Fruit fly (Drosophila melanogaster) whole organism, embryonic: ENCODE measurements around the gene twe.

Experiments
- Atf3 ChIP-seq: fragments of 200-800 bp; sonication (Bioruptor generic); optimal IDR thresholded peaks from 3 replicates; lab custom pipeline; 2016; ENCODE audit warnings: missing biosample characterization, missing genetic modification characterization
- CG10147 ChIP-seq: fragments of 200-800 bp; sonication (Bioruptor generic); optimal IDR thresholded peaks from 2 replicates; lab custom pipeline; 2019; ENCODE audit warnings: missing biosample characterization, mild to moderate bottlenecking, missing genetic modification characterization, moderate library complexity
- CG10462 ChIP-seq: fragments of 200-800 bp; sonication (Bioruptor generic); optimal IDR thresholded peaks from 2 replicates; lab custom pipeline; 2016; ENCODE audit warnings: missing biosample characterization, missing genetic modification characterization
- CG11247 ChIP-seq: fragments of 200-800 bp; sonication (Bioruptor generic); IDR thresholded peaks from 2 replicates; pipeline ENCODE4 v1.3.6; 2022; ENCODE audit warnings: missing biosample characterization, missing genetic modification characterization
- CG11696 ChIP-seq: fragments of 200-800 bp; sonication (Bioruptor generic); IDR thresholded peaks from 2 replicates; pipeline ENCODE4 v1.3.6; 2022; ENCODE audit warnings: missing biosample characterization, missing genetic modification characterization
- CG12155 ChIP-seq: fragments of 200-800 bp; sonication (Bioruptor generic); optimal IDR thresholded peaks from 3 replicates; lab custom pipeline; 2016; ENCODE audit warnings: missing biosample characterization, missing genetic modification characterization
- CG12769 ChIP-seq: fragments of 200-800 bp; sonication (Bioruptor generic); optimal IDR thresholded peaks from 2 replicates; lab custom pipeline; 2019; ENCODE audit warnings: missing biosample characterization, mild to moderate bottlenecking, missing genetic modification characterization, moderate library complexity
- CG17385 ChIP-seq: fragments of 200-800 bp; sonication (Bioruptor generic); optimal IDR thresholded peaks from 3 replicates; lab custom pipeline; 2018; ENCODE audit warnings: missing biosample characterization, mild to moderate bottlenecking, missing genetic modification characterization
- CG2199 ChIP-seq: fragments of 200-800 bp; sonication (Bioruptor generic); IDR thresholded peaks from 3 replicates; pipeline ENCODE4 v1.3.6; 2022; ENCODE audit warnings: missing biosample characterization, missing genetic modification characterization
- CG3281 ChIP-seq: fragments of 200-800 bp; sonication (Bioruptor generic); optimal IDR thresholded peaks from 3 replicates; lab custom pipeline; 2017; ENCODE audit warnings: missing biosample characterization, mild to moderate bottlenecking, missing genetic modification characterization
- CG34376 ChIP-seq: fragments of 200-800 bp; sonication (Bioruptor generic); optimal IDR thresholded peaks from 2 replicates; lab custom pipeline; 2018; ENCODE audit warnings: missing biosample characterization, mild to moderate bottlenecking, missing genetic modification characterization
- CG4617 ChIP-seq: fragments of 200-800 bp; sonication (Bioruptor generic); optimal IDR thresholded peaks from 3 replicates; lab custom pipeline; 2016; ENCODE audit warnings: missing biosample characterization, missing genetic modification characterization, borderline replicate concordance
- CG6272 ChIP-seq: fragments of 200-800 bp; sonication (Bioruptor generic); IDR thresholded peaks from 2 replicates; pipeline ENCODE4 v1.3.6; 2022; ENCODE audit warnings: missing biosample characterization, missing genetic modification characterization
- CG8281 ChIP-seq: fragments of 200-800 bp; sonication (Bioruptor generic); optimal IDR thresholded peaks from 2 replicates; lab custom pipeline; 2018; ENCODE audit warnings: missing biosample characterization, mild to moderate bottlenecking, missing genetic modification characterization, moderate library complexity
- CG8290 ChIP-seq, 3 experiments: fragments of 200-800 bp; sonication (Bioruptor generic); optimal IDR thresholded peaks; 2 replicates each; lab custom pipeline; 2016 to 2019; ENCODE audit warnings: missing biosample characterization in 3 of 3, missing genetic modification characterization in 3 of 3, mild to moderate bottlenecking in 2 of 3, moderate library complexity in 1 of 3
- CG9437 ChIP-seq: fragments of 200-800 bp; sonication (Bioruptor generic); optimal IDR thresholded peaks from 2 replicates; lab custom pipeline; 2018; ENCODE audit warnings: missing biosample characterization, mild to moderate bottlenecking, missing genetic modification characterization
- CHES-1-like ChIP-seq: fragments of 200-800 bp; sonication (Bioruptor generic); optimal IDR thresholded peaks from 2 replicates; lab custom pipeline; 2016; ENCODE audit warnings: missing biosample characterization, missing genetic modification characterization
- Chrac-16 ChIP-seq: fragments of 200-800 bp; sonication (Bioruptor generic); optimal IDR thresholded peaks from 3 replicates; lab custom pipeline; 2016; ENCODE audit warnings: missing biosample characterization, missing genetic modification characterization
- CrebB ChIP-seq: fragments of 200-800 bp; sonication (Bioruptor generic); optimal IDR thresholded peaks from 3 replicates; lab custom pipeline; 2018; ENCODE audit warnings: missing biosample characterization, mild to moderate bottlenecking, missing genetic modification characterization
- D19B ChIP-seq: fragments of 200-800 bp; sonication (Bioruptor generic); optimal IDR thresholded peaks from 2 replicates; lab custom pipeline; 2017; ENCODE audit warnings: missing biosample characterization, mild to moderate bottlenecking, missing genetic modification characterization
- Dref ChIP-seq: fragments of 200-800 bp; sonication (Bioruptor generic); IDR thresholded peaks from 2 replicates; pipeline ENCODE4 v1.3.6; 2022; ENCODE audit warnings: missing biosample characterization, missing genetic modification characterization
- Ets97D ChIP-seq: fragments of 200-800 bp; sonication (Bioruptor generic); optimal IDR thresholded peaks from 3 replicates; lab custom pipeline; 2016; ENCODE audit warnings: missing biosample characterization, missing genetic modification characterization
- HLH54F ChIP-seq: fragments of 200-800 bp; sonication (Bioruptor generic); optimal IDR thresholded peaks from 3 replicates; lab custom pipeline; 2016; ENCODE audit warnings: missing biosample characterization, missing genetic modification characterization
- Hey ChIP-seq: fragments of 200-800 bp; sonication (Bioruptor generic); optimal IDR thresholded peaks from 3 replicates; lab custom pipeline; 2018; ENCODE audit warnings: missing biosample characterization, mild to moderate bottlenecking, missing genetic modification characterization
- HmgD ChIP-seq: fragments of 200-800 bp; sonication (Bioruptor generic); optimal IDR thresholded peaks from 3 replicates; lab custom pipeline; 2016; ENCODE audit warnings: missing biosample characterization, missing genetic modification characterization
- Jarid2 ChIP-seq: fragments of 200-800 bp; sonication (Bioruptor generic); optimal IDR thresholded peaks from 3 replicates; lab custom pipeline; 2017; ENCODE audit warnings: mild to moderate bottlenecking, missing biosample characterization, missing genetic modification reagents, missing genetic modification characterization
- Lim3 ChIP-seq: fragments of 200-800 bp; sonication (Bioruptor generic); IDR thresholded peaks from 2 replicates; pipeline ENCODE4 v1.3.6; 2022; ENCODE audit warnings: missing biosample characterization, missing genetic modification characterization
- Mes4 ChIP-seq: fragments of 200-800 bp; sonication (Bioruptor generic); optimal IDR thresholded peaks from 2 replicates; lab custom pipeline; 2016; ENCODE audit warnings: missing biosample characterization, missing genetic modification characterization
- NC2α ChIP-seq: fragments of 200-800 bp; sonication (Bioruptor generic); optimal IDR thresholded peaks from 2 replicates; lab custom pipeline; 2016; ENCODE audit warnings: missing biosample characterization, missing genetic modification characterization
- Oli ChIP-seq: fragments of 200-800 bp; sonication (Bioruptor generic); optimal IDR thresholded peaks from 2 replicates; lab custom pipeline; 2018; ENCODE audit warnings: missing biosample characterization, mild to moderate bottlenecking, missing genetic modification characterization, moderate library complexity
- Stat92E ChIP-seq, 3 experiments: fragments of >200 bp in 2 of 3; fragments of 200-800 bp in 1 of 3; sonication (Bioruptor generic) in 1 of 3; optimal IDR thresholded peaks; 2 replicates each; lab custom pipeline; 2017 to 2019; ENCODE audit warnings: missing biosample characterization in 3 of 3, missing genetic modification characterization in 3 of 3, mild to moderate bottlenecking in 1 of 3, moderate library complexity in 1 of 3
- az2 ChIP-seq: fragments of 200-800 bp; sonication (Bioruptor generic); optimal IDR thresholded peaks from 3 replicates; lab custom pipeline; 2016; ENCODE audit warnings: missing biosample characterization, missing genetic modification characterization
- cg ChIP-seq: fragments of 200-800 bp; sonication (Bioruptor generic); optimal IDR thresholded peaks from 3 replicates; lab custom pipeline; 2019; ENCODE audit warnings: missing biosample characterization, mild to moderate bottlenecking, missing genetic modification characterization, moderate library complexity
- dati ChIP-seq: fragments of 200-800 bp; sonication (Bioruptor generic); IDR thresholded peaks from 2 replicates; pipeline ENCODE4 v1.3.6; 2022; ENCODE audit warnings: missing biosample characterization, missing genetic modification characterization
- dysf ChIP-seq: fragments of 200-800 bp; sonication (Bioruptor generic); IDR thresholded peaks from 3 replicates; pipeline ENCODE4 v1.3.6; 2022; ENCODE audit warnings: missing biosample characterization, missing genetic modification characterization
- fd102C ChIP-seq: fragments of 200-800 bp; sonication (Bioruptor generic); optimal IDR thresholded peaks from 2 replicates; lab custom pipeline; 2018; ENCODE audit warnings: missing biosample characterization, mild to moderate bottlenecking, missing genetic modification characterization, moderate library complexity
- fru ChIP-seq: fragments of >200 bp; optimal IDR thresholded peaks from 2 replicates; lab custom pipeline; 2017
- gro ChIP-seq: fragments of 200-800 bp; sonication (Bioruptor generic); optimal IDR thresholded peaks from 2 replicates; lab custom pipeline; 2016; ENCODE audit warnings: missing biosample characterization, missing genetic modification characterization
- gt ChIP-seq: fragments of 200-800 bp; sonication (Bioruptor generic); IDR thresholded peaks from 2 replicates; pipeline ENCODE4 v1.3.6; 2022; ENCODE audit warnings: missing biosample characterization, missing genetic modification characterization
- insv ChIP-seq, 2 experiments: fragments of 200-800 bp; sonication (Bioruptor generic); optimal IDR thresholded peaks; 3 replicates each; lab custom pipeline; 2016 to 2018; ENCODE audit warnings: missing biosample characterization in 2 of 2, missing genetic modification characterization in 2 of 2
- ken ChIP-seq: fragments of 200-800 bp; sonication (Bioruptor generic); IDR thresholded peaks from 3 replicates; pipeline ENCODE4 v1.3.6; 2022; ENCODE audit warnings: missing biosample characterization, missing genetic modification characterization
- mirr ChIP-seq: fragments of 200-800 bp; sonication (Bioruptor generic); optimal IDR thresholded peaks from 3 replicates; lab custom pipeline; 2018; ENCODE audit warnings: missing biosample characterization, mild to moderate bottlenecking, missing genetic modification characterization
- mld ChIP-seq: fragments of 200-800 bp; sonication (Bioruptor generic); IDR thresholded peaks from 3 replicates; pipeline ENCODE4 v1.3.6; 2022; ENCODE audit warnings: missing biosample characterization, missing genetic modification characterization; ENCODE audit not compliant: partially characterized antibody
- oc ChIP-seq: fragments of 200-800 bp; sonication (Bioruptor generic); optimal IDR thresholded peaks from 2 replicates; lab custom pipeline; 2018; ENCODE audit warnings: missing biosample characterization, mild to moderate bottlenecking, missing genetic modification characterization, moderate library complexity
- pfk ChIP-seq: fragments of 200-800 bp; sonication (Bioruptor generic); optimal IDR thresholded peaks from 2 replicates; lab custom pipeline; 2018; ENCODE audit warnings: missing biosample characterization, mild to moderate bottlenecking, missing genetic modification characterization, moderate library complexity
- ranshi ChIP-seq: fragments of 200-800 bp; sonication (Bioruptor generic); IDR thresholded peaks from 2 replicates; pipeline ENCODE4 v1.3.6; 2022; ENCODE audit warnings: missing biosample characterization, missing genetic modification characterization
- repo ChIP-seq: fragments of 200-800 bp; sonication (Bioruptor generic); optimal IDR thresholded peaks from 2 replicates; lab custom pipeline; 2016; ENCODE audit warnings: missing biosample characterization, missing genetic modification characterization
- run ChIP-seq: fragments of 200-800 bp; sonication (Bioruptor generic); optimal IDR thresholded peaks from 3 replicates; lab custom pipeline; 2018; ENCODE audit warnings: missing biosample characterization, mild to moderate bottlenecking, missing genetic modification characterization
- sd ChIP-seq: fragments of 200-800 bp; sonication (Bioruptor generic); optimal IDR thresholded peaks from 3 replicates; lab custom pipeline; 2018; ENCODE audit warnings: missing biosample characterization, mild to moderate bottlenecking, missing genetic modification characterization, moderate library complexity
- tll ChIP-seq, 2 experiments: fragments of 200-800 bp in 1 of 2; fragments of >200 bp in 1 of 2; sonication (Bioruptor generic) in 1 of 2; optimal IDR thresholded peaks; 2 replicates each; lab custom pipeline; 2017 to 2019; ENCODE audit warnings: missing biosample characterization in 2 of 2, missing genetic modification characterization in 2 of 2, mild to moderate bottlenecking in 1 of 2, moderate library complexity in 1 of 2

The twe gene

dm6 chr2L:16285692-16286359, 24.1 kb upstream of the twe start (continued):
- TF ChIP-seq HLH54F (GFP tag; lab: Kevin White, UChicago) (peak; percentile 87), sd (tag; lab: Kevin White, UChicago) (peak; percentile 73), HmgD (GFP tag; lab: Kevin White, UChicago) (peak; percentile 78), CG4617 (GFP tag; lab: Kevin White, UChicago) (peak; percentile 61), CG12155 (peak; percentile 87), cg (GFP tag; lab: Kevin White, UChicago) (no peak), CG3281 (GFP tag; lab: Kevin White, UChicago) (peak; percentile 87), dati (GFP tag; lab: Robert Waterston, UW) (no peak), gt (GFP tag; lab: Robert Waterston, UW) (no peak), CG11247 (no peak), CrebB (tag; lab: Kevin White, UChicago) (peak; percentile 73), Chrac-16 (peak; percentile 84), insv (GFP tag; optimal IDR thresholded peaks at IDR 0.05; lab: Kevin White, UChicago) (no peak), Hey (tag; lab: Kevin White, UChicago) (no peak), run (tag; lab: Kevin White, UChicago) (peak; percentile 59), CG2199 (no peak), mirr (GFP tag; lab: Kevin White, UChicago) (peak; percentile 48), az2 (GFP tag; lab: Kevin White, UChicago) (peak; percentile 86), CG6272 (peak; percentile 60), pfk (GFP tag; lab: Kevin White, UChicago) (peak; percentile 84), dysf (GFP tag; lab: Robert Waterston, UW) (no peak), CG34376 (GFP tag; lab: Kevin White, UChicago) (no peak), CG8281 (tag; lab: Kevin White, UChicago) (peak; percentile 74), mld (GFP tag; lab: Robert Waterston, UW) (no peak), CG10147 (peak; percentile 85), repo (GFP tag; lab: Kevin White, UChicago) (peak; percentile 67), Mes4 (peak; percentile 79), fru (lab: Kevin White, UChicago) (no peak), D19B (peak; percentile 75), CG17385 (peak; percentile 79), CG10462 (GFP tag; lab: Kevin White, UChicago) (peak; percentile 64), CG8290 (GFP tag; optimal IDR thresholded peaks at IDR 0.05; lab: Kevin White, UChicago) (peak; percentile 32), CG8290 (tag; optimal IDR thresholded peaks at IDR 0.05; lab: Kevin White, UChicago) (peak in 1 of 2 experiments; percentile 93), tll (GFP tag; optimal IDR thresholded peaks at IDR 0.05; lab: Kevin White, UChicago) (no peak), Dref (GFP tag; lab: Robert Waterston, UW) (no peak), gro (GFP tag; lab: Kevin White, UChicago) (peak; percentile 86), Lim3 (GFP tag; lab: Robert Waterston, UW) (no peak), CG11696 (GFP tag; lab: Robert Waterston, UW) (no peak), Ets97D (peak; percentile 41), fd102C (GFP tag; lab: Kevin White, UChicago) (peak; percentile 86), CG9437 (GFP tag; lab: Kevin White, UChicago) (peak; percentile 56), CHES-1-like (GFP tag; lab: Kevin White, UChicago) (peak; percentile 74), ranshi (GFP tag; lab: Robert Waterston, UW) (no peak), Atf3 (GFP tag; lab: Kevin White, UChicago) (peak; percentile 74), ken (GFP tag; lab: Robert Waterston, UW) (no peak), Jarid2 (GFP tag; lab: Kevin White, UChicago) (peak; percentile 12), NC2α (peak; percentile 47), CG12769 (tag; lab: Kevin White, UChicago) (peak; percentile 92), Stat92E (GFP tag; optimal IDR thresholded peaks at IDR 0.05; lab: Kevin White, UChicago) (no peak), Oli (tag; lab: Kevin White, UChicago) (peak; percentile 91), oc (tag; lab: Kevin White, UChicago) (peak; percentile 92)
